Fruit fly (Drosophila melanogaster): ENCODE measurements around the gene Toll-9.

Gene Toll-9

DNA sequence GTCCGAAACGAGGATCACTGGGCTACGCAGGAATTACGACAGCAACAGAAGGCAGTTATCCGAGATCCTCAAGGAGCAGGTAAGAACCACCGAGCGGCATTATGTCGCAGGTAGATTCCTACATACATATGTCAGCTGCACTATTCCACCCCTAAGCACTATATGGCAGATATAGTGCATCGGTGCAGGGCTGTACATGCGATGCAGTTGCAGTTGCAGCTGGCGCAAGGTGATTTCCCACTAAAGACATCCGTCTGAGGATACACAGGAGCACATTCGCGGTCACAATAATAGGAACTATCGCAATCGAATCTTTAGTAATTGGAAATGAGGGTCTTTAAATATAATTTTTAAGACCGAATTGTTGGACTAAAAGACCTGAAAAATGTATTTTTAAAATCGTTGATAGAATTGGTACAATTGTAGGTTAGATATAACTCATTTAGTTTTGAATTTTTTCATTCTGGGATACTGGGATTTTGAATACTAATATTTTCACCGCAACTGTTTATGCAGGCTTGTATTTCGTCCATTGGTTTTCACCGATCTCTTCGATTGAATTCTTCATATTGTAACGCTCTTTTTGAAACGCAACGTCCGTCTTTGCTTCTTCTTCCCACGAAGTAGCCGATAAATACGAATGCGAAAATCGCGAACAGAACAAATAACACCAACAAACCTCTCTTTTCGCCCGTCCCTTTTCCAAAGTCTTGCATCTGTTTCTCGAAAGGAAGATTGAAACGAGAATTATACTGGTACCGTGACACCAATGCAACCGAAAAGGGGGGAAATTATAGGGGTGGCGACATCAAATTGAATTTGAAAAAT is 36.4 kb upstream of the Toll-9 start (continued):
- TF ChIP-seq CG30020 (tag; optimal IDR thresholded peaks at IDR 0.05) (no peak), CG6813 (GFP tag; optimal IDR thresholded peaks at IDR 0.05) (peak; percentile 15), E2f2 (GFP tag; IDR thresholded peaks at IDR 0.05) (no peak), pan (optimal IDR thresholded peaks at IDR 0.05) (no peak), pan (GFP tag; optimal IDR thresholded peaks at IDR 0.05 in 1 of 2, IDR thresholded peaks at IDR 0.05 in 1 of 2) (no peak), CG12744 (GFP tag; optimal IDR thresholded peaks at IDR 0.05) (no peak), nom (GFP tag; optimal IDR thresholded peaks at IDR 0.05) (peak; percentile 80), CG11723 (GFP tag; optimal IDR thresholded peaks at IDR 0.05) (no peak), CG14860 (GFP tag; IDR thresholded peaks at IDR 0.05; ENCODE audit: partially characterized antibody) (no peak), run (tag; optimal IDR thresholded peaks at IDR 0.05) (no peak), Gsc (GFP tag; IDR thresholded peaks at IDR 0.05) (no peak), fd64A (GFP tag; optimal IDR thresholded peaks at IDR 0.05) (no peak), CG31224 (GFP tag; IDR thresholded peaks at IDR 0.05) (no peak), al (GFP tag; IDR thresholded peaks at IDR 0.05) (no peak), ci (GFP tag; IDR thresholded peaks at IDR 0.05) (no peak), otp (GFP tag; IDR thresholded peaks at IDR 0.05) (no peak), CG15601 (tag; optimal IDR thresholded peaks at IDR 0.05) (no peak), Hey (tag; optimal IDR thresholded peaks at IDR 0.05) (no peak), CG31365 (tag; optimal IDR thresholded peaks at IDR 0.05) (no peak), crol (GFP tag; IDR thresholded peaks at IDR 0.05) (no peak), shn (GFP tag; optimal IDR thresholded peaks at IDR 0.05) (no peak), CG12104 (GFP tag; optimal IDR thresholded peaks at IDR 0.05) (no peak), Dp (GFP tag; optimal IDR thresholded peaks at IDR 0.05) (no peak), ap (GFP tag; IDR thresholded peaks at IDR 0.05) (no peak), wek (GFP tag; optimal IDR thresholded peaks at IDR 0.05) (no peak), dysf (GFP tag; IDR thresholded peaks at IDR 0.05) (no peak), CG32772 (GFP tag; IDR thresholded peaks at IDR 0.05) (no peak), Doc2 (GFP tag; IDR thresholded peaks at IDR 0.05) (no peak), CG30431 (GFP tag; optimal IDR thresholded peaks at IDR 0.05) (peak; percentile 30), row (GFP tag; IDR thresholded peaks at IDR 0.05) (peak; percentile 54), CG6765 (GFP tag; optimal IDR thresholded peaks at IDR 0.05) (no peak), CG13424 (tag; optimal IDR thresholded peaks at IDR 0.05) (peak; percentile 0), wor (GFP tag; IDR thresholded peaks at IDR 0.05) (no peak), YL-1 (GFP tag; optimal IDR thresholded peaks at IDR 0.05) (no peak), CG4707 (GFP tag; optimal IDR thresholded peaks at IDR 0.05) (no peak), bcd (GFP tag; optimal IDR thresholded peaks at IDR 0.05) (no peak), CG17829 (tag; optimal IDR thresholded peaks at IDR 0.05) (peak; percentile 66), Hsf (GFP tag; optimal IDR thresholded peaks at IDR 0.05) (peak; percentile 39), Awh (GFP tag; IDR thresholded peaks at IDR 0.05) (no peak), hbn (GFP tag; IDR thresholded peaks at IDR 0.05; ENCODE audit: partially characterized antibody) (no peak), unc-4 (GFP tag; IDR thresholded peaks at IDR 0.05; ENCODE audit: partially characterized antibody) (no peak), Lpt (GFP tag; optimal IDR thresholded peaks at IDR 0.05) (no peak), CG8478 (optimal IDR thresholded peaks at IDR 0.05) (no peak), D (optimal IDR thresholded peaks at IDR 0.05) (peak; percentile 47), D (GFP tag; optimal IDR thresholded peaks at IDR 0.05) (peak; percentile 8), Vsx1 (GFP tag; optimal IDR thresholded peaks at IDR 0.05) (no peak), Taf1 (GFP tag; IDR thresholded peaks at IDR 0.05) (no peak), CG7963 (GFP tag; IDR thresholded peaks at IDR 0.05; ENCODE audit: partially characterized antibody) (no peak), Nf-YB (GFP tag; optimal IDR thresholded peaks at IDR 0.05) (no peak), ttk (GFP tag; IDR thresholded peaks at IDR 0.05) (no peak), CG11398 (GFP tag; optimal IDR thresholded peaks at IDR 0.05) (no peak)

Measured in whole organism, embryonic.